Fruit fly (Drosophila melanogaster) whole organism, embryonic: Measurements from ENCODE around the gene CG15196.
A peak's percentile ranks its signal among the peaks of the same experiment; 100 is the strongest.

Source experiments
- Abd-B ChIP-seq: fragments of 200-800 bp; sonication (Bioruptor generic); optimal IDR thresholded peaks from 2 replicates; lab custom pipeline; 2018; ENCODE audit warnings: missing biosample characterization, mild to moderate bottlenecking, missing genetic modification characterization, moderate library complexity
- Atf-2 ChIP-seq: fragments of 200-800 bp; sonication (Bioruptor generic); optimal IDR thresholded peaks from 2 replicates; lab custom pipeline; 2016; ENCODE audit warnings: missing biosample characterization, missing genetic modification characterization
- BEAF-32 ChIP-seq: fragments of 200-800 bp; sonication (Bioruptor generic); optimal IDR thresholded peaks from 3 replicates; lab custom pipeline; 2017; ENCODE audit warnings: missing biosample characterization, missing genetic modification characterization, mild to moderate bottlenecking, moderate library complexity, missing genetic modification reagents
- CG10565 ChIP-seq: fragments of 200-800 bp; sonication (Bioruptor generic); optimal IDR thresholded peaks from 3 replicates; lab custom pipeline; 2016; ENCODE audit warnings: missing biosample characterization, mild to moderate bottlenecking, missing genetic modification characterization
- CG11093 ChIP-seq: fragments of 200-800 bp; sonication (Bioruptor generic); IDR thresholded peaks from 3 replicates; pipeline ENCODE4 v1.3.6; 2022; ENCODE audit warnings: missing biosample characterization, missing genetic modification characterization
- CG11456 ChIP-seq: fragments of 200-800 bp; sonication (Bioruptor generic); IDR thresholded peaks from 3 replicates; pipeline ENCODE4 v1.3.6; 2022; ENCODE audit warnings: missing biosample characterization, missing genetic modification characterization
- CG12744 ChIP-seq: fragments of 200-800 bp; sonication (Bioruptor generic); optimal IDR thresholded peaks from 2 replicates; lab custom pipeline; 2016; ENCODE audit warnings: missing biosample characterization, missing genetic modification characterization
- CG13624 ChIP-seq: fragments of 200-800 bp; sonication (Bioruptor generic); optimal IDR thresholded peaks from 2 replicates; lab custom pipeline; 2016; ENCODE audit warnings: missing biosample characterization, missing genetic modification characterization
- CG14014 ChIP-seq: fragments of 200-800 bp; sonication (Bioruptor generic); IDR thresholded peaks from 2 replicates; pipeline ENCODE4 v1.3.6; 2022; ENCODE audit warnings: missing biosample characterization, missing genetic modification characterization
- CG14667 ChIP-seq: fragments of 200-800 bp; sonication (Bioruptor generic); IDR thresholded peaks from 2 replicates; pipeline ENCODE4 v1.3.6; 2022; ENCODE audit warnings: missing biosample characterization, missing genetic modification characterization
- CG15514 ChIP-seq: fragments of 200-800 bp; sonication (Bioruptor generic); optimal IDR thresholded peaks from 3 replicates; lab custom pipeline; 2017; ENCODE audit warnings: missing biosample characterization, missing genetic modification characterization, mild to moderate bottlenecking, moderate library complexity, missing genetic modification reagents
- CG16779 ChIP-seq: fragments of 200-800 bp; sonication (Bioruptor generic); IDR thresholded peaks from 2 replicates; pipeline ENCODE4 v1.3.6; 2022; ENCODE audit warnings: missing biosample characterization, missing genetic modification characterization
- CG18011 ChIP-seq: fragments of 200-800 bp; sonication (Bioruptor generic); optimal IDR thresholded peaks from 2 replicates; lab custom pipeline; 2017; ENCODE audit warnings: missing biosample characterization, missing genetic modification characterization, mild to moderate bottlenecking, moderate library complexity, missing genotype
- CG2116 ChIP-seq: fragments of 200-800 bp; sonication (Bioruptor generic); optimal IDR thresholded peaks from 3 replicates; lab custom pipeline; 2018; ENCODE audit warnings: missing biosample characterization, mild to moderate bottlenecking, missing genetic modification characterization
- CG2120 ChIP-seq: fragments of 200-800 bp; sonication (Bioruptor generic); optimal IDR thresholded peaks from 3 replicates; lab custom pipeline; 2016; ENCODE audit warnings: missing biosample characterization, missing genetic modification characterization
- CG2712 ChIP-seq: fragments of 200-800 bp; optimal IDR thresholded peaks from 3 replicates; lab custom pipeline; 2019; ENCODE audit warnings: missing biosample characterization, mild to moderate bottlenecking, missing genetic modification characterization, moderate library complexity
- CG34224 ChIP-seq: fragments of 200-800 bp; sonication (Bioruptor generic); IDR thresholded peaks from 3 replicates; pipeline ENCODE4 v1.3.6; 2022; ENCODE audit warnings: missing biosample characterization, missing genetic modification characterization; ENCODE audit not compliant: partially characterized antibody
- CG3995 ChIP-seq: fragments of 200-800 bp; sonication (Bioruptor generic); optimal IDR thresholded peaks from 3 replicates; lab custom pipeline; 2016; ENCODE audit warnings: missing biosample characterization, missing genetic modification characterization
- CG5953 ChIP-seq: fragments of 200-800 bp; sonication (Bioruptor generic); IDR thresholded peaks from 2 replicates; pipeline ENCODE4 v1.3.6; 2022; ENCODE audit warnings: missing biosample characterization, missing genetic modification characterization
- CG7839 ChIP-seq: fragments of 200-800 bp; sonication (Bioruptor generic); optimal IDR thresholded peaks from 3 replicates; lab custom pipeline; 2018; ENCODE audit warnings: missing biosample characterization, mild to moderate bottlenecking, missing genetic modification characterization, moderate library complexity
- CG8924 ChIP-seq: fragments of 200-800 bp; optimal IDR thresholded peaks from 3 replicates; lab custom pipeline; 2019; ENCODE audit warnings: missing biosample characterization, mild to moderate bottlenecking, missing genetic modification characterization, moderate library complexity
- CG9215 ChIP-seq: fragments of 200-800 bp; sonication (Bioruptor generic); IDR thresholded peaks from 2 replicates; pipeline ENCODE4 v1.3.6; 2022; ENCODE audit warnings: missing biosample characterization, missing genetic modification characterization
- CG9797 ChIP-seq: fragments of 200-800 bp; sonication (Bioruptor generic); optimal IDR thresholded peaks from 3 replicates; lab custom pipeline; 2018; ENCODE audit warnings: missing biosample characterization, mild to moderate bottlenecking, missing genetic modification characterization
- CG9932 ChIP-seq: fragments of 200-800 bp; sonication (Bioruptor generic); IDR thresholded peaks from 2 replicates; pipeline ENCODE4 v1.3.6; 2022; ENCODE audit warnings: missing biosample characterization, missing genetic modification characterization
- CoRest ChIP-seq: fragments of 200-800 bp; sonication (Bioruptor generic); optimal IDR thresholded peaks from 3 replicates; lab custom pipeline; 2018; ENCODE audit warnings: missing biosample characterization, mild to moderate bottlenecking, missing genetic modification characterization, moderate library complexity
- D19A ChIP-seq: fragments of 200-800 bp; optimal IDR thresholded peaks from 3 replicates; lab custom pipeline; 2019; ENCODE audit warnings: missing biosample characterization, mild to moderate bottlenecking, missing genetic modification characterization, moderate library complexity
- Dad ChIP-seq: fragments of 200-800 bp; sonication (Bioruptor generic); optimal IDR thresholded peaks from 3 replicates; lab custom pipeline; 2016; ENCODE audit warnings: missing biosample characterization, missing genetic modification characterization
- Elba2 ChIP-seq: fragments of 200-800 bp; sonication (Bioruptor generic); optimal IDR thresholded peaks from 3 replicates; lab custom pipeline; 2016; ENCODE audit warnings: missing biosample characterization, missing genetic modification characterization
- H15 ChIP-seq: fragments of 200-800 bp; sonication (Bioruptor generic); IDR thresholded peaks from 3 replicates; pipeline ENCODE4 v1.3.6; 2022; ENCODE audit warnings: missing biosample characterization, missing genetic modification characterization
- Mad ChIP-seq: fragments of 200-800 bp; sonication (Bioruptor generic); optimal IDR thresholded peaks from 2 replicates; lab custom pipeline; 2016; ENCODE audit warnings: missing biosample characterization, missing genetic modification characterization
- Mes4 ChIP-seq: fragments of 200-800 bp; sonication (Bioruptor generic); optimal IDR thresholded peaks from 2 replicates; lab custom pipeline; 2016; ENCODE audit warnings: missing biosample characterization, missing genetic modification characterization
- Nf-YC ChIP-seq: fragments of 200-800 bp; optimal IDR thresholded peaks from 3 replicates; lab custom pipeline; 2019; ENCODE audit warnings: missing biosample characterization, mild to moderate bottlenecking, missing genetic modification characterization, moderate library complexity
- Opbp ChIP-seq: fragments of 200-800 bp; sonication (Bioruptor generic); IDR thresholded peaks from 3 replicates; pipeline ENCODE4 v1.3.6; 2022; ENCODE audit warnings: missing biosample characterization, missing genetic modification characterization; ENCODE audit not compliant: partially characterized antibody
- ap ChIP-seq: fragments of 200-800 bp; sonication (Bioruptor generic); IDR thresholded peaks from 2 replicates; pipeline ENCODE4 v1.3.6; 2022; ENCODE audit warnings: missing biosample characterization, missing genetic modification characterization
- cg ChIP-seq: fragments of 200-800 bp; sonication (Bioruptor generic); optimal IDR thresholded peaks from 3 replicates; lab custom pipeline; 2019; ENCODE audit warnings: missing biosample characterization, mild to moderate bottlenecking, missing genetic modification characterization, moderate library complexity
- chinmo ChIP-seq: fragments of 200-800 bp; sonication (Bioruptor generic); IDR thresholded peaks from 4 replicates; pipeline ENCODE4 v1.3.6; 2022; ENCODE audit warnings: missing biosample characterization, missing genetic modification characterization; ENCODE audit not compliant: partially characterized antibody
- da ChIP-seq: fragments of 200-800 bp; sonication (Bioruptor generic); optimal IDR thresholded peaks from 2 replicates; lab custom pipeline; 2016; ENCODE audit warnings: missing biosample characterization, missing genetic modification characterization
- en ChIP-seq: fragments of 200-800 bp; sonication (Bioruptor generic); optimal IDR thresholded peaks from 2 replicates; lab custom pipeline; 2016; ENCODE audit warnings: missing biosample characterization, missing genetic modification characterization
- fd102C ChIP-seq: fragments of 200-800 bp; sonication (Bioruptor generic); optimal IDR thresholded peaks from 2 replicates; lab custom pipeline; 2018; ENCODE audit warnings: missing biosample characterization, mild to moderate bottlenecking, missing genetic modification characterization, moderate library complexity
- fru ChIP-seq: fragments of >200 bp; optimal IDR thresholded peaks from 2 replicates; lab custom pipeline; 2017
- gfzf ChIP-seq: fragments of 200-800 bp; sonication (Bioruptor generic); optimal IDR thresholded peaks from 2 replicates; lab custom pipeline; 2016; ENCODE audit warnings: missing biosample characterization, mild to moderate bottlenecking, missing genetic modification characterization, moderate library complexity
- kah ChIP-seq: fragments of 200-800 bp; sonication (Bioruptor generic); optimal IDR thresholded peaks from 2 replicates; lab custom pipeline; 2018; ENCODE audit warnings: missing biosample characterization, mild to moderate bottlenecking, missing genetic modification characterization
- kni ChIP-seq: fragments of 200-800 bp; sonication (Bioruptor generic); optimal IDR thresholded peaks from 3 replicates; lab custom pipeline; 2017; ENCODE audit warnings: mild to moderate bottlenecking, missing biosample characterization, missing genetic modification reagents, missing genetic modification characterization
- otp ChIP-seq: fragments of 200-800 bp; sonication (Bioruptor generic); IDR thresholded peaks from 3 replicates; pipeline ENCODE4, ENCODE4 v1.3.6; 2022; ENCODE audit warnings: missing biosample characterization, missing genetic modification characterization
- pum ChIP-seq: fragments of 200-800 bp; sonication (Bioruptor generic); optimal IDR thresholded peaks from 2 replicates; lab custom pipeline; 2016; ENCODE audit warnings: missing biosample characterization, missing genetic modification characterization
- ro ChIP-seq: fragments of 200-800 bp; sonication (Bioruptor generic); IDR thresholded peaks from 2 replicates; pipeline ENCODE4 v1.3.6; 2022; ENCODE audit warnings: missing biosample characterization, missing genetic modification characterization
- scrt ChIP-seq: fragments of 200-800 bp; sonication (Bioruptor generic); optimal IDR thresholded peaks from 2 replicates; lab custom pipeline; 2018; ENCODE audit warnings: missing biosample characterization, mild to moderate bottlenecking, missing genetic modification characterization, moderate library complexity
- sd ChIP-seq: fragments of 200-800 bp; sonication (Bioruptor generic); optimal IDR thresholded peaks from 3 replicates; lab custom pipeline; 2018; ENCODE audit warnings: missing biosample characterization, mild to moderate bottlenecking, missing genetic modification characterization, moderate library complexity
- tna ChIP-seq: fragments of 200-800 bp; sonication (Bioruptor generic); IDR thresholded peaks from 2 replicates; pipeline ENCODE4 v1.3.6; 2022; ENCODE audit warnings: missing biosample characterization, missing genetic modification characterization; ENCODE audit not compliant: partially characterized antibody
- wdn ChIP-seq: fragments of 200-800 bp; sonication (Bioruptor generic); IDR thresholded peaks from 2 replicates; pipeline ENCODE4 v1.3.6; 2022; ENCODE audit warnings: missing biosample characterization, missing genetic modification characterization
- yki ChIP-seq: fragments of >200 bp; optimal IDR thresholded peaks from 3 replicates; lab custom pipeline; 2018
- zen ChIP-seq: fragments of 200-800 bp; sonication (Bioruptor generic); optimal IDR thresholded peaks from 3 replicates; lab custom pipeline; 2018; ENCODE audit warnings: missing biosample characterization, mild to moderate bottlenecking, missing genetic modification characterization, moderate library complexity

Gene CG15196

dm6 chrX:11369374-11369773 is 40.4 kb upstream of the CG15196 start, which contains the start of gene dlg1 (continued):
- TF ChIP-seq Abd-B (GFP tag; lab: Kevin White, UChicago), result no peak
- TF ChIP-seq CG16779 (GFP tag; lab: Robert Waterston, UW), result no peak
- peak; percentile 97 for TF ChIP-seq CG15514
- TF ChIP-seq D19A, result no peak
- TF ChIP-seq CG7839 (tag; lab: Kevin White, UChicago), result no peak
- TF ChIP-seq CoRest (tag; lab: Kevin White, UChicago), result peak; percentile 32
- TF ChIP-seq CG18011 (GFP tag; lab: Kevin White, UChicago), result no peak
- no peak for TF ChIP-seq Dad (GFP tag; lab: Kevin White, UChicago)
- TF ChIP-seq CG14667, result no peak
- peak; percentile 63 for TF ChIP-seq Elba2 (GFP tag; lab: Kevin White, UChicago)
- no peak for TF ChIP-seq ro (GFP tag; lab: Robert Waterston, UW)
- TF ChIP-seq sd, result peak; percentile 30
- peak; percentile 67 for TF ChIP-seq gfzf (GFP tag; lab: Kevin White, UChicago)
- no peak for TF ChIP-seq CG10565 (GFP tag; lab: Kevin White, UChicago)
- no peak for TF ChIP-seq fru (lab: Kevin White, UChicago)
- TF ChIP-seq CG9215 (GFP tag; lab: Robert Waterston, UW), result no peak
- TF ChIP-seq ap, result no peak
- peak; percentile 54; the same call in 1 of the 3 replicates for TF ChIP-seq Opbp (GFP tag; lab: Robert Waterston, UW)
- no peak for TF ChIP-seq CG11093 (GFP tag; lab: Robert Waterston, UW)
- no peak for TF ChIP-seq en (GFP tag; lab: Kevin White, UChicago)
- no peak for TF ChIP-seq fd102C (GFP tag; lab: Kevin White, UChicago)
- TF ChIP-seq Mad (GFP tag; lab: Kevin White, UChicago), result no peak
- TF ChIP-seq CG9797 (GFP tag; lab: Kevin White, UChicago), result peak; percentile 55
- TF ChIP-seq zen (tag; lab: Kevin White, UChicago), result peak; percentile 11
- TF ChIP-seq CG11456, result no peak
- no peak for TF ChIP-seq kni (GFP tag; lab: Kevin White, UChicago)
- TF ChIP-seq CG14014 (GFP tag; lab: Robert Waterston, UW), result no peak
- peak; percentile 10 for TF ChIP-seq CG2712 (tag; lab: Kevin White, UChicago)
- no peak for TF ChIP-seq Atf-2 (GFP tag; lab: Kevin White, UChicago)
- TF ChIP-seq da, result no peak
- TF ChIP-seq scrt (GFP tag; lab: Kevin White, UChicago), result no peak
- TF ChIP-seq CG5953 (GFP tag; lab: Robert Waterston, UW), result no peak
- TF ChIP-seq CG13624, result no peak
- no peak for TF ChIP-seq otp (GFP tag; lab: Robert Waterston, UW)
- no peak for TF ChIP-seq CG2120
- no peak for TF ChIP-seq CG9932 (GFP tag; lab: Robert Waterston, UW)
- TF ChIP-seq CG2116 (GFP tag; lab: Kevin White, UChicago), result peak; percentile 31
- TF ChIP-seq Mes4 (GFP tag; lab: Kevin White, UChicago), result no peak
- no peak for TF ChIP-seq H15 (GFP tag; lab: Robert Waterston, UW)
- no peak for TF ChIP-seq CG8924
- TF ChIP-seq yki (lab: Kevin White, UChicago), result no peak
- no peak for TF ChIP-seq kah (GFP tag; lab: Kevin White, UChicago)
- TF ChIP-seq pum, result no peak
- TF ChIP-seq cg, result no peak
- no peak for TF ChIP-seq CG12744 (GFP tag; lab: Kevin White, UChicago)
- TF ChIP-seq CG34224 (GFP tag; lab: Robert Waterston, UW), result peak; percentile 73; the same call in 2 of the 3 replicates
- TF ChIP-seq Nf-YC (tag; lab: Kevin White, UChicago), result peak; percentile 57
- peak; percentile 73 for TF ChIP-seq CG3995 (GFP tag; lab: Kevin White, UChicago)
- no peak for TF ChIP-seq wdn (GFP tag; lab: Robert Waterston, UW)
- no peak; the same call in 1 of the 2 replicates for TF ChIP-seq tna (GFP tag; lab: Robert Waterston, UW)
- TF ChIP-seq chinmo (GFP tag; lab: Robert Waterston, UW), result 0 out of 4 replicates have a peak, but pooled peaks have one; percentile 49
- peak; percentile 69 for TF ChIP-seq BEAF-32
